Fruit fly (Drosophila melanogaster) whole organism, embryonic: ENCODE data around the gene CheB38b.
A peak's percentile ranks its signal among the peaks of the same experiment; 100 is the strongest.

Experiments
- Atf3 ChIP-seq: fragments of 200-800 bp; sonication (Bioruptor generic); optimal IDR thresholded peaks from 3 replicates; lab custom pipeline; 2016; ENCODE audit warnings: missing biosample characterization, missing genetic modification characterization
- CG1024 ChIP-seq: fragments of 200-800 bp; sonication (Bioruptor generic); IDR thresholded peaks from 2 replicates; pipeline ENCODE4 v1.3.6; 2022; ENCODE audit warnings: missing biosample characterization, missing genetic modification characterization
- CG10267 ChIP-seq: fragments of 200-800 bp; sonication (Bioruptor generic); optimal IDR thresholded peaks from 2 replicates; lab custom pipeline; 2018; ENCODE audit warnings: missing biosample characterization, mild to moderate bottlenecking, missing genetic modification characterization, moderate library complexity
- CG10462 ChIP-seq: fragments of 200-800 bp; sonication (Bioruptor generic); optimal IDR thresholded peaks from 2 replicates; lab custom pipeline; 2016; ENCODE audit warnings: missing biosample characterization, missing genetic modification characterization
- CG11695 ChIP-seq: fragments of 200-800 bp; sonication (Bioruptor generic); IDR thresholded peaks from 3 replicates; pipeline ENCODE4 v1.3.6; 2022; ENCODE audit warnings: missing biosample characterization, missing genetic modification characterization
- CG11696 ChIP-seq: fragments of 200-800 bp; sonication (Bioruptor generic); IDR thresholded peaks from 2 replicates; pipeline ENCODE4 v1.3.6; 2022; ENCODE audit warnings: missing biosample characterization, missing genetic modification characterization
- CG12104 ChIP-seq: fragments of 200-800 bp; sonication (Bioruptor generic); optimal IDR thresholded peaks from 3 replicates; lab custom pipeline; 2016; ENCODE audit warnings: missing biosample characterization, missing genetic modification characterization
- CG13775 ChIP-seq: fragments of 200-800 bp; sonication (Bioruptor generic); optimal IDR thresholded peaks from 3 replicates; lab custom pipeline; 2017; ENCODE audit warnings: missing biosample characterization, mild to moderate bottlenecking, missing genetic modification characterization
- CG15514 ChIP-seq: fragments of 200-800 bp; sonication (Bioruptor generic); optimal IDR thresholded peaks from 3 replicates; lab custom pipeline; 2017; ENCODE audit warnings: missing biosample characterization, missing genetic modification characterization, mild to moderate bottlenecking, moderate library complexity, missing genetic modification reagents
- CG17568 ChIP-seq: fragments of 200-800 bp; sonication (Bioruptor generic); optimal IDR thresholded peaks from 2 replicates; lab custom pipeline; 2018; ENCODE audit warnings: missing biosample characterization, mild to moderate bottlenecking, missing genetic modification characterization, moderate library complexity
- CG17829 ChIP-seq: fragments of 200-800 bp; optimal IDR thresholded peaks from 2 replicates; lab custom pipeline; 2019; ENCODE audit warnings: missing biosample characterization, mild to moderate bottlenecking, missing genetic modification characterization, moderate library complexity
- CG18011 ChIP-seq: fragments of 200-800 bp; sonication (Bioruptor generic); optimal IDR thresholded peaks from 2 replicates; lab custom pipeline; 2017; ENCODE audit warnings: missing biosample characterization, missing genetic modification characterization, mild to moderate bottlenecking, moderate library complexity, missing genotype
- CG18262 ChIP-seq: fragments of 200-800 bp; optimal IDR thresholded peaks from 3 replicates; lab custom pipeline; 2019; ENCODE audit warnings: missing biosample characterization, mild to moderate bottlenecking, missing genetic modification characterization, moderate library complexity
- CG2202 ChIP-seq: fragments of 200-800 bp; sonication (Bioruptor generic); optimal IDR thresholded peaks from 2 replicates; lab custom pipeline; 2018; ENCODE audit warnings: missing biosample characterization, mild to moderate bottlenecking, missing genetic modification characterization
- CG32767 ChIP-seq: fragments of 200-800 bp; sonication (Bioruptor generic); IDR thresholded peaks from 2 replicates; pipeline ENCODE4 v1.3.6; 2022; ENCODE audit warnings: missing biosample characterization, missing genetic modification characterization
- CG34376 ChIP-seq: fragments of 200-800 bp; sonication (Bioruptor generic); optimal IDR thresholded peaks from 2 replicates; lab custom pipeline; 2018; ENCODE audit warnings: missing biosample characterization, mild to moderate bottlenecking, missing genetic modification characterization
- CG42726 ChIP-seq: fragments of 200-800 bp; sonication (Bioruptor generic); IDR thresholded peaks from 2 replicates; pipeline ENCODE4 v1.3.6; 2022; ENCODE audit warnings: missing biosample characterization, missing genetic modification characterization; ENCODE audit not compliant: partially characterized antibody
- CG4360 ChIP-seq: fragments of 200-800 bp; sonication (Bioruptor generic); IDR thresholded peaks from 2 replicates; pipeline ENCODE4 v1.3.6; 2022; ENCODE audit warnings: missing biosample characterization, missing genetic modification characterization
- CG5245 ChIP-seq: fragments of 200-800 bp; sonication (Bioruptor generic); optimal IDR thresholded peaks from 3 replicates; lab custom pipeline; 2016; ENCODE audit warnings: missing biosample characterization, missing genetic modification characterization
- CG6272 ChIP-seq: fragments of 200-800 bp; sonication (Bioruptor generic); IDR thresholded peaks from 2 replicates; pipeline ENCODE4 v1.3.6; 2022; ENCODE audit warnings: missing biosample characterization, missing genetic modification characterization
- CG6854 ChIP-seq: fragments of 200-800 bp; sonication (Bioruptor generic); optimal IDR thresholded peaks from 3 replicates; lab custom pipeline; 2017; ENCODE audit warnings: missing biosample characterization, mild to moderate bottlenecking, missing genetic modification characterization
- CG8924 ChIP-seq: fragments of 200-800 bp; optimal IDR thresholded peaks from 3 replicates; lab custom pipeline; 2019; ENCODE audit warnings: missing biosample characterization, mild to moderate bottlenecking, missing genetic modification characterization, moderate library complexity
- CG9437 ChIP-seq: fragments of 200-800 bp; sonication (Bioruptor generic); optimal IDR thresholded peaks from 2 replicates; lab custom pipeline; 2018; ENCODE audit warnings: missing biosample characterization, mild to moderate bottlenecking, missing genetic modification characterization
- D19A ChIP-seq: fragments of 200-800 bp; optimal IDR thresholded peaks from 3 replicates; lab custom pipeline; 2019; ENCODE audit warnings: missing biosample characterization, mild to moderate bottlenecking, missing genetic modification characterization, moderate library complexity
- Dip3 ChIP-seq: fragments of 200-800 bp; sonication (Bioruptor generic); optimal IDR thresholded peaks from 3 replicates; lab custom pipeline; 2016; ENCODE audit warnings: missing biosample characterization, missing genetic modification characterization
- Dll ChIP-seq: fragments of 200-800 bp; sonication (Bioruptor generic); IDR thresholded peaks from 4 replicates; pipeline ENCODE4 v1.3.6; 2022; ENCODE audit warnings: missing biosample characterization, missing genetic modification characterization; ENCODE audit not compliant: partially characterized antibody
- Doc3 ChIP-seq: fragments of 200-800 bp; sonication (Bioruptor generic); IDR thresholded peaks from 3 replicates; pipeline ENCODE4 v1.3.6; 2022; ENCODE audit warnings: missing biosample characterization, missing genetic modification characterization; ENCODE audit not compliant: partially characterized antibody
- Drgx ChIP-seq: fragments of 200-800 bp; sonication (Bioruptor generic); IDR thresholded peaks from 2 replicates; pipeline ENCODE4 v1.3.6; 2022; ENCODE audit warnings: missing biosample characterization, missing genetic modification characterization
- Fer1 ChIP-seq: fragments of 200-800 bp; sonication (Bioruptor generic); optimal IDR thresholded peaks from 2 replicates; lab custom pipeline; 2017; ENCODE audit warnings: missing biosample characterization, mild to moderate bottlenecking, missing genetic modification characterization
- HHEX ChIP-seq: fragments of 200-800 bp; sonication (Bioruptor generic); optimal IDR thresholded peaks from 3 replicates; lab custom pipeline; 2017; ENCODE audit warnings: missing biosample characterization, mild to moderate bottlenecking, missing genetic modification characterization, missing genetic modification reagents
- HLHmδ ChIP-seq: fragments of 200-800 bp; sonication (Bioruptor generic); optimal IDR thresholded peaks from 2 replicates; lab custom pipeline; 2018; ENCODE audit warnings: missing biosample characterization, mild to moderate bottlenecking, missing genetic modification characterization, moderate library complexity
- MTF-1 ChIP-seq: fragments of 200-800 bp; sonication (Bioruptor generic); optimal IDR thresholded peaks from 2 replicates; lab custom pipeline; 2018; ENCODE audit warnings: missing biosample characterization, mild to moderate bottlenecking, missing genetic modification characterization, borderline replicate concordance
- Mes4 ChIP-seq: fragments of 200-800 bp; sonication (Bioruptor generic); optimal IDR thresholded peaks from 2 replicates; lab custom pipeline; 2016; ENCODE audit warnings: missing biosample characterization, missing genetic modification characterization
- PHDP ChIP-seq: fragments of 200-800 bp; sonication (Bioruptor generic); optimal IDR thresholded peaks from 3 replicates; lab custom pipeline; 2018; ENCODE audit warnings: missing biosample characterization, mild to moderate bottlenecking, missing genetic modification characterization, moderate library complexity
- Side ChIP-seq: fragments of 200-800 bp; sonication (Bioruptor generic); optimal IDR thresholded peaks from 2 replicates; lab custom pipeline; 2016; ENCODE audit warnings: missing biosample characterization, missing genetic modification characterization
- bbx ChIP-seq: fragments of 200-800 bp; sonication (Bioruptor generic); IDR thresholded peaks from 2 replicates; pipeline ENCODE4 v1.3.6; 2022; ENCODE audit warnings: missing biosample characterization, missing genetic modification characterization; ENCODE audit not compliant: partially characterized antibody
- dmrt11E ChIP-seq: fragments of 200-800 bp; sonication (Bioruptor generic); optimal IDR thresholded peaks from 3 replicates; lab custom pipeline; 2018; ENCODE audit warnings: missing biosample characterization, mild to moderate bottlenecking, missing genetic modification characterization, moderate library complexity
- fd102C ChIP-seq: fragments of 200-800 bp; sonication (Bioruptor generic); optimal IDR thresholded peaks from 2 replicates; lab custom pipeline; 2018; ENCODE audit warnings: missing biosample characterization, mild to moderate bottlenecking, missing genetic modification characterization, moderate library complexity
- ftz-f1 ChIP-seq: fragments of 200-800 bp; sonication (Bioruptor generic); optimal IDR thresholded peaks from 2 replicates; lab custom pipeline; 2016; ENCODE audit warnings: missing biosample characterization, missing genetic modification characterization
- her ChIP-seq: fragments of 200-800 bp; sonication (Bioruptor generic); optimal IDR thresholded peaks from 2 replicates; lab custom pipeline; 2016; ENCODE audit warnings: missing biosample characterization, missing genetic modification characterization
- klu ChIP-seq: fragments of 200-800 bp; sonication (Bioruptor generic); IDR thresholded peaks from 2 replicates; pipeline ENCODE4 v1.3.6; 2022; ENCODE audit warnings: missing biosample characterization, missing genetic modification characterization
- mld ChIP-seq: fragments of 200-800 bp; sonication (Bioruptor generic); IDR thresholded peaks from 3 replicates; pipeline ENCODE4 v1.3.6; 2022; ENCODE audit warnings: missing biosample characterization, missing genetic modification characterization; ENCODE audit not compliant: partially characterized antibody
- pita ChIP-seq: fragments of 200-800 bp; sonication (Bioruptor generic); optimal IDR thresholded peaks from 2 replicates; lab custom pipeline; 2017; ENCODE audit warnings: missing biosample characterization, mild to moderate bottlenecking, missing genetic modification characterization
- pros ChIP-seq: fragments of 200-800 bp; sonication (Bioruptor generic); optimal IDR thresholded peaks from 3 replicates; lab custom pipeline; 2019; ENCODE audit warnings: missing biosample characterization, mild to moderate bottlenecking, missing genetic modification characterization, moderate library complexity
- ro ChIP-seq: fragments of 200-800 bp; sonication (Bioruptor generic); IDR thresholded peaks from 2 replicates; pipeline ENCODE4 v1.3.6; 2022; ENCODE audit warnings: missing biosample characterization, missing genetic modification characterization
- shn ChIP-seq: fragments of 200-800 bp; sonication (Bioruptor generic); optimal IDR thresholded peaks from 3 replicates; lab custom pipeline; 2016; ENCODE audit warnings: missing biosample characterization, missing genetic modification characterization
- sisA ChIP-seq: fragments of 200-800 bp; sonication (Bioruptor generic); IDR thresholded peaks from 2 replicates; pipeline ENCODE4 v1.3.6; 2022; ENCODE audit warnings: missing biosample characterization, missing genetic modification characterization
- sr ChIP-seq: fragments of 200-800 bp; sonication (Bioruptor generic); IDR thresholded peaks from 3 replicates; pipeline ENCODE4 v1.3.6; 2022; ENCODE audit warnings: missing biosample characterization, missing genetic modification characterization
- tgo ChIP-seq: fragments of 200-800 bp; sonication (Bioruptor generic); IDR thresholded peaks from 3 replicates; pipeline ENCODE4 v1.3.6; 2022; ENCODE audit warnings: missing biosample characterization, missing genetic modification characterization
- zen ChIP-seq: fragments of 200-800 bp; sonication (Bioruptor generic); optimal IDR thresholded peaks from 3 replicates; lab custom pipeline; 2018; ENCODE audit warnings: missing biosample characterization, mild to moderate bottlenecking, missing genetic modification characterization, moderate library complexity

Gene CheB38b

dm6 chr2L:20780768-20781167, 36.3 kb downstream of the CheB38b start (continued):
- no peak for TF ChIP-seq CG34376 (GFP tag; lab: Kevin White, UChicago)
- no peak for TF ChIP-seq pros (GFP tag; lab: Kevin White, UChicago)
- TF ChIP-seq CG17568 (GFP tag; lab: Kevin White, UChicago), result peak; percentile 79
- TF ChIP-seq CG13775 (GFP tag; lab: Kevin White, UChicago), result no peak
- no peak for TF ChIP-seq CG42726
- peak; percentile 67 for TF ChIP-seq zen (tag; lab: Kevin White, UChicago)
- peak; percentile 75 for TF ChIP-seq Fer1 (GFP tag; lab: Kevin White, UChicago)
- TF ChIP-seq MTF-1, result peak; percentile 85
- no peak for TF ChIP-seq CG5245 (GFP tag; lab: Kevin White, UChicago)
- peak; percentile 75 for TF ChIP-seq Side
- peak; percentile 29 for TF ChIP-seq D19A (tag; lab: Kevin White, UChicago)
- TF ChIP-seq Drgx (GFP tag; lab: Robert Waterston, UW), result no peak
- TF ChIP-seq CG2202, result peak; percentile 67
- TF ChIP-seq CG11696 (GFP tag; lab: Robert Waterston, UW), result 0 out of 2 replicates have a peak, but pooled peaks have one; percentile 22
- peak; percentile 28 for TF ChIP-seq shn (GFP tag; lab: Kevin White, UChicago)
- no peak for TF ChIP-seq CG6272 (GFP tag; lab: Robert Waterston, UW)
- no peak for TF ChIP-seq ftz-f1 (GFP tag; lab: Kevin White, UChicago)
- TF ChIP-seq CG10462 (GFP tag; lab: Kevin White, UChicago), result no peak
- no peak for TF ChIP-seq CG9437 (GFP tag; lab: Kevin White, UChicago)
- TF ChIP-seq mld (GFP tag; lab: Robert Waterston, UW), result no peak
- peak; percentile 54 for TF ChIP-seq PHDP (tag; lab: Kevin White, UChicago)
- TF ChIP-seq CG17829, result peak; percentile 4
- TF ChIP-seq fd102C (GFP tag; lab: Kevin White, UChicago), result peak; percentile 95
- TF ChIP-seq tgo, result no peak
- TF ChIP-seq CG15514 (GFP tag; lab: Kevin White, UChicago), result peak; percentile 71
- peak; percentile 59 for TF ChIP-seq CG18262
- no peak for TF ChIP-seq CG32767
- peak; percentile 66 for TF ChIP-seq dmrt11E (tag; lab: Kevin White, UChicago)
- no peak for TF ChIP-seq sisA (GFP tag; lab: Robert Waterston, UW)
- TF ChIP-seq bbx, result no peak
- no peak for TF ChIP-seq ro (GFP tag; lab: Robert Waterston, UW)
- TF ChIP-seq CG6854 (GFP tag; lab: Kevin White, UChicago), result peak; percentile 17
- TF ChIP-seq CG12104 (GFP tag; lab: Kevin White, UChicago), result peak; percentile 73
- TF ChIP-seq CG11695 (GFP tag; lab: Robert Waterston, UW), result no peak
- no peak for TF ChIP-seq Doc3 (GFP tag; lab: Robert Waterston, UW)
- 0 out of 3 replicates have a peak, but pooled peaks have one; percentile 28 for TF ChIP-seq sr (GFP tag; lab: Robert Waterston, UW)
- TF ChIP-seq CG18011 (GFP tag; lab: Kevin White, UChicago), result peak; percentile 4
- peak; percentile 71 for TF ChIP-seq HHEX (GFP tag; lab: Kevin White, UChicago)
- TF ChIP-seq Mes4 (GFP tag; lab: Kevin White, UChicago), result peak; percentile 42
- TF ChIP-seq klu, result no peak
- no peak for TF ChIP-seq Dll
- peak; percentile 16 for TF ChIP-seq CG10267 (tag; lab: Kevin White, UChicago)
- peak; percentile 64 for TF ChIP-seq HLHmδ
- TF ChIP-seq pita (GFP tag; lab: Kevin White, UChicago), result no peak
- TF ChIP-seq Dip3 (GFP tag; lab: Kevin White, UChicago), result peak; percentile 11
- peak; percentile 70 for TF ChIP-seq CG8924 (tag; lab: Kevin White, UChicago)
- TF ChIP-seq CG4360 (GFP tag; lab: Robert Waterston, UW), result peak; percentile 53; the same call in 1 of the 2 replicates
- peak; percentile 52; the same call in 1 of the 2 replicates for TF ChIP-seq CG1024 (GFP tag; lab: Robert Waterston, UW)
- TF ChIP-seq her (GFP tag; lab: Kevin White, UChicago), result peak; percentile 50
- peak; percentile 38 for TF ChIP-seq Atf3
